Worm (Caenorhabditis elegans) whole organism, late embryonic: ENCODE results near the gene bath-38.

Experiments
- K09A11.1 ChIP-seq: sonication (generic microtip); optimal IDR thresholded peaks from 2 replicates; lab custom pipeline; 2017; ENCODE audit warnings: antibody characterized with exemption, mild to moderate bottlenecking, missing genetic modification characterization, missing compliant biosample characterization; ENCODE audit not compliant: insufficient read depth
- Y22D7AL.16 ChIP-seq: sonication (generic microtip); optimal IDR thresholded peaks from 2 replicates; lab custom pipeline; 2016; ENCODE audit warnings: missing genetic modification characterization, missing compliant biosample characterization
- eyg-1 ChIP-seq: sonication (generic microtip); optimal IDR thresholded peaks from 2 replicates; lab custom pipeline; 2016; ENCODE audit warnings: missing genotype, missing genetic modification characterization, missing compliant biosample characterization
- fkh-10 ChIP-seq: fragments of 150-350 bp; optimal IDR thresholded peaks from 2 replicates; lab custom pipeline; 2014; ENCODE audit warnings: missing biosample characterization, missing genetic modification reagents, missing genetic modification characterization
- gmeb-2 ChIP-seq: sonication (generic microtip); optimal IDR thresholded peaks from 2 replicates; lab custom pipeline; 2016; ENCODE audit warnings: missing genetic modification characterization, inconsistent platforms, missing compliant biosample characterization
- hlh-8 ChIP-seq: sonication (generic microtip); optimal IDR thresholded peaks from 2 replicates; lab custom pipeline; 2016; ENCODE audit warnings: missing genotype, missing genetic modification characterization, missing compliant biosample characterization

ce11 chrII:10039799-10040198 is 5.3 kb downstream of the bath-38 start, which contains the start of gene let-268:
- TF ChIP-seq gmeb-2 (tag; lab: Kevin White, UChicago) (no peak), eyg-1 (tag; lab: Kevin White, UChicago) (no peak), fkh-10 (no peak), hlh-8 (tag; lab: Kevin White, UChicago) (peak; percentile 78), Y22D7AL.16 (tag; lab: Kevin White, UChicago) (no peak), K09A11.1 (tag; lab: Kevin White, UChicago) (no peak)
